Fruit fly (Drosophila melanogaster) whole organism, embryonic: ENCODE data around the gene CDase.

Source experiments
- B-H2 ChIP-seq: fragments of 200-800 bp; sonication (Bioruptor generic); optimal IDR thresholded peaks from 2 replicates; lab custom pipeline; 2018; ENCODE audit warnings: missing biosample characterization, mild to moderate bottlenecking, missing genetic modification characterization
- CG7987 ChIP-seq: fragments of 200-800 bp; sonication (Bioruptor generic); optimal IDR thresholded peaks from 2 replicates; lab custom pipeline; 2018; ENCODE audit warnings: missing biosample characterization, mild to moderate bottlenecking, missing genetic modification characterization, moderate library complexity

dm6 chr3R:30459066-30459935 lies at the start of gene CDase, which contains the start of gene CG2224:
- TF ChIP-seq B-H2: no peak
- no peak for TF ChIP-seq CG7987 (GFP tag; lab: Kevin White, UChicago)
